Worm (Caenorhabditis elegans): ENCODE data around the gene C06C3.3.

Gene C06C3.3

DNA sequence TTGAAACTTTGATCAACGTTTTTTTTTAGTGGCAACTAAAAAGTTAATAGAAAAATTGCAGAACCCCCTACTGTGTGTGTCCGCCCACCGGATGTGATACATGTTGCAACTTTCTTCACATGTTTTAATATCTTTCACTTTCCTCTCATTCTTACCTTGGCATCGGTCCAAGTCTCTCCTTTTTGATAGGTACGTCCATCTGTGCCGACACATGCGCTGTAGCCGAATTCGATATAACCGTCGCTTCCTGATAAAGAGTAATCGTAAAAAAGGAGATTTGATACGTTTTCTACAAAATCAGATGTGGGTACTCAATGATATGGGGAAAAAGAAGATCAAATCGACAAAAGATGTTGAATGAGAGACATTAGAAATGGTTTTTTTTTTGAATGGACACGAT, 27.2 kb downstream of the C06C3.3 start:
- TF ChIP-seq unc-62 (GFP tag; optimal IDR thresholded peaks at IDR 0.05) (no peak), elt-3 (tag; optimal IDR thresholded peaks at IDR 0.05) (peak in 5 of 6 experiments; percentile 69 to 84 (median 79)), nhr-12 (tag; optimal IDR thresholded peaks at IDR 0.05) (no peak), unc-98 (GFP tag; IDR thresholded peaks at IDR 0.05) (no peak), snu-23 (GFP tag; optimal IDR thresholded peaks at IDR 0.05) (peak; percentile 27), ceh-8 (GFP tag; optimal IDR thresholded peaks at IDR 0.05) (no peak), nhr-85 (tag) (peak; percentile 63), nhr-71 (tag; optimal IDR thresholded peaks at IDR 0.05) (peak; percentile 34), grh-1 (GFP tag; IDR thresholded peaks at IDR 0.05) (0 out of 2 replicates have a peak, but pooled peaks have one; percentile 20), blmp-1 (tag; optimal IDR thresholded peaks at IDR 0.05) (peak; percentile 91), nhr-20 (tag; optimal IDR thresholded peaks at IDR 0.05) (peak; percentile 32), lin-14 (GFP tag; optimal IDR thresholded peaks at IDR 0.05) (peak; percentile 70), tbx-2 (tag; optimal IDR thresholded peaks at IDR 0.05) (no peak), nhr-19 (GFP tag; conservative IDR thresholded peaks at IDR 0.05) (0 out of 2 replicates have a peak, but pooled peaks have one; percentile 4)

DNA sequence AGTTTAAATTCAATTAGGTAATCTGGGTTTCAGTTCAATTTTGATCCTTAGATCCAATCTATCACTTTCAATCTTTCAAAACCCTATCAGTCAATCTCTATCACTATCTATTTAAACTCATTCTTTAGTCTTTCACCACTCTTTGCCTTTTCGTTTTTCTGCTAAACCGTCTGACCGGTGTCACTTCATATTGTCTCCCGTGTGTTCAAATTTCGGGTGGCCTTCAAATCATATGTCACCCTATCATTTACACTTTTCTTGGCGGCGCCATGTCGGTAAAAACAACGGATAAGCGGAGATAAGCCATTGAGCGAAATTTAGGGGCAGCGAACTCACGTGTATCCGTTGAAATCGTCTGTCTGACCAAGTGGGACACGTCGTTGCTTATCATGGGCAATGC, 28.3 kb downstream of the C06C3.3 start:
- no peak for TF ChIP-seq efl-3 (GFP tag; optimal IDR thresholded peaks at IDR 0.05)
- TF ChIP-seq dsc-1 (tag; optimal IDR thresholded peaks at IDR 0.05): no peak
- peak; percentile 20 for TF ChIP-seq mep-1 (tag; optimal IDR thresholded peaks at IDR 0.05)
- no peak for TF ChIP-seq ama-1 (optimal IDR thresholded peaks at IDR 0.05)
- TF ChIP-seq zag-1 (tag; optimal IDR thresholded peaks at IDR 0.05): no peak
- TF ChIP-seq grh-1 (GFP tag; IDR thresholded peaks at IDR 0.05): peak; percentile 38; the same call in 1 of the 2 replicates
- peak in 1 of 2 experiments; percentile 70 for TF ChIP-seq mdl-1 (tag; optimal IDR thresholded peaks at IDR 0.05)
- peak; percentile 18 for TF ChIP-seq unc-130 (tag; optimal IDR thresholded peaks at IDR 0.05)
- TF ChIP-seq F16B12.6 (tag; optimal IDR thresholded peaks at IDR 0.05): no peak
- peak; percentile 96 for TF ChIP-seq blmp-1 (tag; optimal IDR thresholded peaks at IDR 0.05)
- TF ChIP-seq nhr-71 (tag; optimal IDR thresholded peaks at IDR 0.05): peak; percentile 70
- peak; percentile 59 for TF ChIP-seq tbx-2 (tag; optimal IDR thresholded peaks at IDR 0.05)
- peak; percentile 94 for TF ChIP-seq nhr-85 (tag)
- no peak for TF ChIP-seq ceh-90 (tag; optimal IDR thresholded peaks at IDR 0.05)
- no peak for TF ChIP-seq C34B4.2 (tag; optimal IDR thresholded peaks at IDR 0.05)
- no peak for TF ChIP-seq nhr-237 (tag; optimal IDR thresholded peaks at IDR 0.05)
- TF ChIP-seq snu-23 (GFP tag; optimal IDR thresholded peaks at IDR 0.05): peak; percentile 48
- TF ChIP-seq unc-62 (GFP tag; optimal IDR thresholded peaks at IDR 0.05): no peak
- no peak for TF ChIP-seq sptf-1 (tag; optimal IDR thresholded peaks at IDR 0.05)
- TF ChIP-seq nhr-19 (GFP tag; conservative IDR thresholded peaks at IDR 0.05): peak; percentile 53
- peak; percentile 48 for TF ChIP-seq nhr-90 (tag; optimal IDR thresholded peaks at IDR 0.05; ENCODE audit: poor library complexity)
- peak; percentile 80 for TF ChIP-seq nhr-20 (tag; optimal IDR thresholded peaks at IDR 0.05)
- peak in 1 of 3 experiments; percentile 10 for TF ChIP-seq dpl-1 (GFP tag; optimal IDR thresholded peaks at IDR 0.05)
- peak in 1 of 2 experiments; percentile 12 for TF ChIP-seq lsy-2 (tag; optimal IDR thresholded peaks at IDR 0.05)
- TF ChIP-seq nhr-84 (tag; optimal IDR thresholded peaks at IDR 0.05): no peak
- peak; percentile 36 for TF ChIP-seq nhr-47 (tag; optimal IDR thresholded peaks at IDR 0.05)
- no peak for TF ChIP-seq aha-1 (tag; optimal IDR thresholded peaks at IDR 0.05)
- TF ChIP-seq nhr-76 (tag; optimal IDR thresholded peaks at IDR 0.05): no peak
- TF ChIP-seq sox-4 (tag; optimal IDR thresholded peaks at IDR 0.05): no peak
- no peak for TF ChIP-seq ceh-63 (GFP tag; optimal IDR thresholded peaks at IDR 0.05)
- TF ChIP-seq lin-14 (GFP tag; optimal IDR thresholded peaks at IDR 0.05): peak; percentile 84
- peak in 1 of 2 experiments; percentile 21 for TF ChIP-seq lin-35 (GFP tag; optimal IDR thresholded peaks at IDR 0.05)
- no peak for TF ChIP-seq ztf-4 (tag; optimal IDR thresholded peaks at IDR 0.05)
- no peak for TF ChIP-seq fkh-8 (tag; optimal IDR thresholded peaks at IDR 0.05)
- TF ChIP-seq elt-3 (tag; optimal IDR thresholded peaks at IDR 0.05): peak; percentile 73 to 96 (median 89)
- peak in 1 of 2 experiments; percentile 29 for TF ChIP-seq egl-27 (tag; optimal IDR thresholded peaks at IDR 0.05)
- no peak for TF ChIP-seq unc-30 (tag; optimal IDR thresholded peaks at IDR 0.05)
- no peak for TF ChIP-seq snpc-4 (tag; optimal IDR thresholded peaks at IDR 0.05)
- TF ChIP-seq C04F5.9 (tag; optimal IDR thresholded peaks at IDR 0.05): no peak

Measured in whole organism, L1 larva.